Worm (Caenorhabditis elegans) whole organism, L2 larva: Measurements from ENCODE around the gene his-40.
A peak's percentile ranks its signal among the peaks of the same experiment; 100 is the strongest.

ENCODE experiments used
- C34F6.9 ChIP-seq: fragments of 150-350 bp; optimal IDR thresholded peaks from 2 replicates; lab custom pipeline; 2014; ENCODE audit warnings: missing biosample characterization, missing genetic modification characterization
- F13H6.1 ChIP-seq: sonication (generic microtip); optimal IDR thresholded peaks from 2 replicates; lab custom pipeline; 2016; ENCODE audit warnings: missing genetic modification characterization, missing compliant biosample characterization
- R02D3.7 ChIP-seq: fragments of 150-350 bp; optimal IDR thresholded peaks from 2 replicates; lab custom pipeline; 2014; ENCODE audit warnings: missing biosample characterization, missing genetic modification characterization
- Y55F3AM.14 ChIP-seq: fragments of 200-800 bp; sonication (Bioruptor generic); optimal IDR thresholded peaks from 2 replicates; lab custom pipeline; 2018; ENCODE audit warnings: mild to moderate bottlenecking, missing genetic modification characterization, missing compliant biosample characterization
- alr-1 ChIP-seq: fragments of 150-350 bp; optimal IDR thresholded peaks from 2 replicates; lab custom pipeline; 2014; ENCODE audit warnings: missing biosample characterization, missing genetic modification characterization
- aly-2 ChIP-seq: fragments of 150-350 bp; optimal IDR thresholded peaks from 2 replicates; lab custom pipeline; 2014; ENCODE audit warnings: missing biosample characterization, missing genetic modification characterization
- ama-1 ChIP-seq: fragments of 150-350 bp; optimal IDR thresholded peaks from 2 replicates; lab custom pipeline; 2018; ENCODE audit warnings: inconsistent platforms
- blmp-1 ChIP-seq: sonication (generic microtip); optimal IDR thresholded peaks from 2 replicates; lab custom pipeline; 2017; ENCODE audit warnings: missing genetic modification characterization, mild to moderate bottlenecking, missing compliant biosample characterization, antibody characterized with exemption, moderate library complexity; ENCODE audit not compliant: insufficient read depth
- ceh-16 ChIP-seq: fragments of 150-350 bp; optimal IDR thresholded peaks from 2 replicates; lab custom pipeline; 2014; ENCODE audit warnings: missing biosample characterization, missing genetic modification characterization
- ceh-82 ChIP-seq: fragments of 150-350 bp; optimal IDR thresholded peaks from 2 replicates; lab custom pipeline; 2014; ENCODE audit warnings: missing biosample characterization, missing genetic modification characterization
- crh-2 ChIP-seq: sonication (generic microtip); optimal IDR thresholded peaks from 2 replicates; lab custom pipeline; 2017; ENCODE audit warnings: missing biosample characterization, missing genetic modification characterization
- egl-27 ChIP-seq: sonication (generic microtip); optimal IDR thresholded peaks from 3 replicates; lab custom pipeline; 2017; ENCODE audit warnings: missing biosample characterization, missing genetic modification reagents, missing genetic modification characterization
- elt-1 ChIP-seq: fragments of 150-350 bp; optimal IDR thresholded peaks from 2 replicates; lab custom pipeline; 2014; ENCODE audit warnings: missing biosample characterization, missing genetic modification characterization
- elt-3 ChIP-seq: sonication (generic microtip); optimal IDR thresholded peaks from 2 replicates; lab custom pipeline; 2017; ENCODE audit warnings: missing biosample characterization, missing genetic modification characterization
- fos-1 ChIP-seq: fragments of 150-350 bp; optimal IDR thresholded peaks from 2 replicates; lab custom pipeline; 2014; ENCODE audit warnings: missing biosample characterization, missing genetic modification characterization
- gmeb-1 ChIP-seq: fragments of 150-350 bp; optimal IDR thresholded peaks from 2 replicates; lab custom pipeline; 2014; ENCODE audit warnings: missing biosample characterization, missing genetic modification characterization
- lin-11 ChIP-seq: fragments of 150-350 bp; sonication (generic microtip); optimal IDR thresholded peaks from 2 replicates; lab custom pipeline; 2014; ENCODE audit warnings: missing biosample characterization, missing genetic modification characterization, inconsistent platforms, mixed read lengths
- lin-39 ChIP-seq: fragments of 150-350 bp; optimal IDR thresholded peaks from 2 replicates; lab custom pipeline; 2014; ENCODE audit warnings: missing biosample characterization, missing genetic modification reagents, missing genetic modification characterization
- lsy-2 ChIP-seq, 2 experiments: fragments of 150-350 bp in 1 of 2; sonication (generic microtip) in 1 of 2; optimal IDR thresholded peaks; 2 replicates each; lab custom pipeline; 2014 to 2017; ENCODE audit warnings: missing biosample characterization in 2 of 2, missing genetic modification characterization in 2 of 2
- mab-5 ChIP-seq: fragments of 150-350 bp; optimal IDR thresholded peaks from 2 replicates; lab custom pipeline; 2014; ENCODE audit warnings: missing biosample characterization, missing genetic modification characterization
- mbf-1 ChIP-seq: sonication (generic microtip); optimal IDR thresholded peaks from 2 replicates; lab custom pipeline; 2017; ENCODE audit warnings: missing biosample characterization, missing genetic modification characterization
- mdl-1 ChIP-seq, 2 experiments: fragments of 150-350 bp in 1 of 2; sonication (generic microtip) in 1 of 2; optimal IDR thresholded peaks; 2 replicates each; lab custom pipeline; 2017; ENCODE audit warnings: missing biosample characterization in 2 of 2, missing genetic modification characterization in 2 of 2
- nhr-10 ChIP-seq: sonication (generic microtip); optimal IDR thresholded peaks from 2 replicates; lab custom pipeline; 2017; ENCODE audit warnings: missing biosample characterization, missing genetic modification characterization
- nhr-11 ChIP-seq: fragments of 150-350 bp; optimal IDR thresholded peaks from 2 replicates; lab custom pipeline; 2014; ENCODE audit warnings: missing biosample characterization, missing genetic modification characterization
- nhr-129 ChIP-seq: fragments of 150-350 bp; optimal IDR thresholded peaks from 2 replicates; lab custom pipeline; 2014; ENCODE audit warnings: missing biosample characterization, missing genetic modification characterization
- nhr-237 ChIP-seq: fragments of 150-350 bp; optimal IDR thresholded peaks from 2 replicates; lab custom pipeline; 2014; ENCODE audit warnings: missing biosample characterization, missing genetic modification characterization
- nhr-25 ChIP-seq: fragments of 150-350 bp; sonication (generic microtip); optimal IDR thresholded peaks from 3 replicates; lab custom pipeline; 2014; ENCODE audit warnings: missing biosample characterization, missing genetic modification characterization
- nhr-6 ChIP-seq: fragments of 150-350 bp; optimal IDR thresholded peaks from 2 replicates; lab custom pipeline; 2014; ENCODE audit warnings: missing biosample characterization, missing genetic modification characterization
- nhr-77 ChIP-seq: fragments of 150-350 bp; optimal IDR thresholded peaks from 2 replicates; lab custom pipeline; 2014; ENCODE audit warnings: missing biosample characterization, missing genetic modification characterization
- peb-1 ChIP-seq: fragments of 150-350 bp; optimal IDR thresholded peaks from 2 replicates; lab custom pipeline; 2014; ENCODE audit warnings: missing biosample characterization, missing genetic modification characterization
- sem-4 ChIP-seq: fragments of 150-350 bp; optimal IDR thresholded peaks from 2 replicates; lab custom pipeline; 2014; ENCODE audit warnings: missing biosample characterization, missing genetic modification reagents, missing genetic modification characterization
- sma-3 ChIP-seq: sonication (generic microtip); optimal IDR thresholded peaks from 2 replicates; lab custom pipeline; 2016; ENCODE audit warnings: missing genetic modification reagents, missing genetic modification characterization, missing compliant biosample characterization
- sma-9 ChIP-seq, 2 experiments: fragments of 150-350 bp in 1 of 2; sonication (generic microtip) in 1 of 2; optimal IDR thresholded peaks; 2 replicates each; lab custom pipeline; 2014 to 2016; ENCODE audit warnings: missing genetic modification characterization in 2 of 2, mild to moderate bottlenecking in 1 of 2, missing biosample characterization in 1 of 2, missing compliant biosample characterization in 1 of 2, missing genetic modification reagents in 1 of 2, moderate library complexity in 1 of 2
- unc-39 ChIP-seq: fragments of 150-350 bp; optimal IDR thresholded peaks from 2 replicates; lab custom pipeline; 2014; ENCODE audit warnings: missing biosample characterization, missing genetic modification characterization
- unc-55 ChIP-seq: fragments of 150-350 bp; sonication (generic microtip); optimal IDR thresholded peaks from 3 replicates; lab custom pipeline; 2014; ENCODE audit warnings: missing biosample characterization, missing genetic modification reagents, missing genetic modification characterization
- unc-62 ChIP-seq: fragments of 150-350 bp; optimal IDR thresholded peaks from 2 replicates; lab custom pipeline; 2014; ENCODE audit warnings: missing biosample characterization, missing genetic modification reagents, missing genetic modification characterization
- zag-1 ChIP-seq: fragments of 150-350 bp; optimal IDR thresholded peaks from 2 replicates; lab custom pipeline; 2014; ENCODE audit warnings: missing biosample characterization, missing genetic modification characterization
- ztf-1 ChIP-seq: fragments of 200-800 bp; sonication (Bioruptor generic); conservative IDR thresholded peaks from 2 replicates; pipeline ENCODE4 v1.3.6; 2022; ENCODE audit warnings: missing genetic modification characterization, missing compliant biosample characterization
- ztf-11 ChIP-seq: sonication (generic microtip); optimal IDR thresholded peaks from 2 replicates; lab custom pipeline; 2017; ENCODE audit warnings: missing biosample characterization, missing genetic modification characterization
- ztf-4 ChIP-seq: fragments of 150-350 bp; optimal IDR thresholded peaks from 2 replicates; lab custom pipeline; 2014; ENCODE audit warnings: missing biosample characterization, missing genetic modification characterization

The his-40 gene

DNA sequence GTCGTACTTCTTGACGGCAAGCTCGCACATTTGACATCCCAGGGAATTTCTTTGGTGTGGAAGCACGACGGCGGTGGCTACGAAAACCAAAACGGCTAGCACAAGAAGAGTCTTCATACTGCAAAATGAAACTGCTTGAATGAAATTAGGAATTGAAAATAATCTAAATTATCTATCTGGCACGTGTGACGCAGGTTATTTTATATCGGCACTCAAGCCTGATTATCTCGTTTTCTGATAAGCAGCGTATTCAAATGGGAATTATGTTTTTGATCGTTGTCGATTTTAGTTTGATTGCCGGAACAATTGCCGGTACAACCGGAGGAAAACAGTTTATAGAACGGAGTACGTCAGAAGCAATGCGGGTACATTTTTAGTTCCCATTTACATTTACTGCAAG is 8.7 kb downstream of the his-40 start, which contains the start of gene spp-4:
Gene spp-4, minus strand, starts transcription at position 118 of the 400 bp plus-strand sequence.
- TF ChIP-seq elt-1, result no peak
- peak; percentile 3 for TF ChIP-seq fos-1 (tag; lab: Kevin White, UChicago)
- no peak for TF ChIP-seq ztf-11
- TF ChIP-seq elt-3 (tag; lab: Kevin White, UChicago), result no peak
- no peak for TF ChIP-seq ztf-1 (GFP tag; lab: Robert Waterston, UW)
- no peak for TF ChIP-seq F13H6.1 (tag; lab: Kevin White, UChicago)
- TF ChIP-seq Y55F3AM.14 (GFP tag; lab: Kevin White, UChicago), result no peak
- no peak for TF ChIP-seq peb-1 (tag; lab: Kevin White, UChicago)
- TF ChIP-seq nhr-129, result no peak
- TF ChIP-seq blmp-1 (tag; lab: Kevin White, UChicago), result no peak
- no peak for TF ChIP-seq ceh-82 (tag; lab: Kevin White, UChicago)
- peak; percentile 27 for TF ChIP-seq sma-9 (GFP tag; optimal IDR thresholded peaks at IDR 0.05; lab: Kevin White, UChicago)
- no peak for TF ChIP-seq sma-9 (tag; optimal IDR thresholded peaks at IDR 0.05; lab: Kevin White, UChicago)
- TF ChIP-seq egl-27 (tag; lab: Kevin White, UChicago), result no peak
- no peak for TF ChIP-seq mab-5
- TF ChIP-seq nhr-77 (tag; lab: Kevin White, UChicago), result no peak
- TF ChIP-seq lin-11 (tag; lab: Kevin White, UChicago), result no peak
- TF ChIP-seq, all 48 proteins: peak for 2

DNA sequence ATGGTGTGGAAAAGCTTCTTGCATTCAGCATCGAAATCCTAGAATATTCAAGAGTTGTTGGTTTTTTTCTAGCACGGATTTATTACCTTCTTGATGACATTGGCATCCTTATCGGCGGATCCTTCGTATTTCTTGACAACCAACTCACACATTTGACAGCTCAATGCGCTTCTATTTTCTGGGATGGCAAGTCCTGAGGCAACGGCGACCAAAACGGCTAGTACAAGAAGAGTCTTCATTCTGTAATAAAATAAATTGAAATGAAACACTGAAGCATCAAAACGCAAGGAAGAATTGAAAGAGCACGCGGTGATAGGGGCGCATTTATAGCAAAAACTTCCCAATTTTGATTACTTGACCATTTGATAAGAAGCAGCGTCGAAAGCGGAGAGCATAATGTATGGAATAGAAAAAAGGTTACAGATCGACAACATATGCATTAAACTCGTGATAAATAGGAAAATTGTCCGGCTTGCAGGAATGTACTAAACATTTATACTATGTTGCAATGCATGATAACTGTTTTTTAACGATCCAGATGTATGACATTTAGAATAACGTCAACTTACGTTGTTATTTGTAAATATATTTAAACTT is 10.3 kb downstream of the his-40 start, which contains the start of gene spp-5:
Gene spp-5, minus strand, starts transcription at position 240 of the 597 bp plus-strand sequence.
- TF ChIP-seq mdl-1 (tag; optimal IDR thresholded peaks at IDR 0.05; lab: Kevin White, UChicago) (no peak), unc-62 (GFP tag; lab: Kevin White, UChicago) (no peak), mab-5 (no peak), sma-3 (GFP tag; lab: Kevin White, UChicago) (no peak), unc-39 (tag; lab: Kevin White, UChicago) (no peak), ceh-82 (tag; lab: Kevin White, UChicago) (no peak), fos-1 (tag; lab: Kevin White, UChicago) (peak; percentile 71), Y55F3AM.14 (GFP tag; lab: Kevin White, UChicago) (no peak), sem-4 (tag; lab: Kevin White, UChicago) (no peak), crh-2 (peak; percentile 67), ztf-4 (no peak), F13H6.1 (tag; lab: Kevin White, UChicago) (peak; percentile 65), lsy-2 (tag; optimal IDR thresholded peaks at IDR 0.05; lab: Kevin White, UChicago) (peak in 1 of 2 experiments; percentile 1), C34F6.9 (tag; lab: Kevin White, UChicago) (no peak), nhr-11 (no peak), nhr-129 (peak; percentile 20), R02D3.7 (tag; lab: Kevin White, UChicago) (no peak), alr-1 (tag; lab: Kevin White, UChicago) (no peak), zag-1 (tag; lab: Kevin White, UChicago) (no peak), nhr-10 (tag; lab: Kevin White, UChicago) (no peak), ama-1 (lab: Kevin White, UChicago) (no peak), ztf-1 (GFP tag; lab: Robert Waterston, UW) (no peak), mbf-1 (tag; lab: Kevin White, UChicago) (no peak), sma-9 (GFP tag; optimal IDR thresholded peaks at IDR 0.05; lab: Kevin White, UChicago) (peak; percentile 37), sma-9 (tag; optimal IDR thresholded peaks at IDR 0.05; lab: Kevin White, UChicago) (no peak), nhr-25 (tag; lab: Kevin White, UChicago) (no peak), elt-1 (no peak), blmp-1 (tag; lab: Kevin White, UChicago) (no peak), nhr-237 (tag; lab: Kevin White, UChicago) (no peak), nhr-6 (tag; lab: Kevin White, UChicago) (no peak), lin-39 (tag; lab: Kevin White, UChicago) (no peak), gmeb-1 (tag; lab: Kevin White, UChicago) (peak; percentile 54), lin-11 (tag; lab: Kevin White, UChicago) (no peak), ceh-16 (tag; lab: Kevin White, UChicago) (no peak), nhr-77 (tag; lab: Kevin White, UChicago) (no peak), aly-2 (no peak), unc-55 (no peak)
